Worm (Caenorhabditis elegans) whole organism, mixed stage, embryonic: ENCODE data around the gene spp-16.

ENCODE experiments used
- M03D4.4 ChIP-seq: sonication (generic microtip); optimal IDR thresholded peaks from 2 replicates; lab custom pipeline; 2017; ENCODE audit warnings: mild to moderate bottlenecking, missing genetic modification characterization, missing compliant biosample characterization
- bed-3 ChIP-seq: fragments of 200-800 bp; sonication (Bioruptor generic); optimal IDR thresholded peaks from 3 replicates; lab custom pipeline; 2018; ENCODE audit warnings: mild to moderate bottlenecking, missing genetic modification characterization, moderate library complexity, missing compliant biosample characterization
- blmp-1 ChIP-seq: fragments of 150-350 bp; optimal IDR thresholded peaks from 2 replicates; lab custom pipeline; 2014; ENCODE audit warnings: missing biosample characterization, missing genetic modification characterization
- ceh-39 ChIP-seq: fragments of 150-350 bp; optimal IDR thresholded peaks from 2 replicates; lab custom pipeline; 2014; ENCODE audit warnings: missing biosample characterization, missing genetic modification characterization
- ceh-43 ChIP-seq: fragments of 200-800 bp; sonication (Bioruptor generic); optimal IDR thresholded peaks from 2 replicates; lab custom pipeline; 2018; ENCODE audit warnings: mild to moderate bottlenecking, missing genetic modification characterization, moderate library complexity, missing compliant biosample characterization
- ceh-83 ChIP-seq: fragments of 200-800 bp; sonication (Bioruptor generic); optimal IDR thresholded peaks from 2 replicates; lab custom pipeline; 2018; ENCODE audit warnings: mild to moderate bottlenecking, missing genetic modification characterization, missing compliant biosample characterization
- ces-1 ChIP-seq: fragments of 150-350 bp; optimal IDR thresholded peaks from 2 replicates; lab custom pipeline; 2014; ENCODE audit warnings: missing biosample characterization, missing genetic modification reagents, missing genetic modification characterization
- cnd-1 ChIP-seq: fragments of 200-800 bp; sonication (Bioruptor generic); optimal IDR thresholded peaks from 2 replicates; lab custom pipeline; 2018; ENCODE audit warnings: mild to moderate bottlenecking, missing genetic modification characterization, missing compliant biosample characterization
- drap-1 ChIP-seq: fragments of 200-800 bp; sonication (Bioruptor generic); optimal IDR thresholded peaks from 3 replicates; lab custom pipeline; 2018; ENCODE audit warnings: mild to moderate bottlenecking, missing genetic modification characterization, missing compliant biosample characterization
- elt-1 ChIP-seq: sonication (generic microtip); optimal IDR thresholded peaks from 2 replicates; lab custom pipeline; 2017; ENCODE audit warnings: missing genetic modification characterization, mild to moderate bottlenecking, missing compliant biosample characterization, antibody characterized with exemption, moderate library complexity, borderline replicate concordance; ENCODE audit not compliant: insufficient read depth
- elt-3 ChIP-seq: fragments of 150-350 bp; optimal IDR thresholded peaks from 2 replicates; lab custom pipeline; 2014; ENCODE audit warnings: missing biosample characterization, missing genetic modification characterization
- flh-1 ChIP-seq: fragments of 200-800 bp; sonication (Bioruptor generic); optimal IDR thresholded peaks from 2 replicates; lab custom pipeline; 2018; ENCODE audit warnings: mild to moderate bottlenecking, missing genetic modification characterization, moderate library complexity, missing compliant biosample characterization
- ham-2 ChIP-seq: fragments of 200-800 bp; sonication (Bioruptor generic); optimal IDR thresholded peaks from 2 replicates; lab custom pipeline; 2018; ENCODE audit warnings: mild to moderate bottlenecking, missing genetic modification characterization, missing compliant biosample characterization
- hlh-1 ChIP-seq: fragments of 150-350 bp; optimal IDR thresholded peaks from 2 replicates; lab custom pipeline; 2014; ENCODE audit warnings: missing biosample characterization, missing genetic modification reagents, missing genetic modification characterization
- lin-13 ChIP-seq: fragments of 150-350 bp; optimal IDR thresholded peaks from 2 replicates; lab custom pipeline; 2014; ENCODE audit warnings: missing biosample characterization, missing genetic modification characterization
- lin-32 ChIP-seq: fragments of 200-800 bp; sonication (Bioruptor generic); optimal IDR thresholded peaks from 2 replicates; lab custom pipeline; 2018; ENCODE audit warnings: mild to moderate bottlenecking, missing genetic modification characterization, missing compliant biosample characterization
- lsy-2 ChIP-seq: fragments of 150-350 bp; optimal IDR thresholded peaks from 2 replicates; lab custom pipeline; 2014; ENCODE audit warnings: missing biosample characterization, missing genetic modification characterization
- mep-1 ChIP-seq: fragments of 150-350 bp; optimal IDR thresholded peaks from 2 replicates; lab custom pipeline; 2017; ENCODE audit warnings: missing biosample characterization, missing genetic modification reagents, missing genetic modification characterization, inconsistent platforms
- mls-2 ChIP-seq: sonication (generic microtip); optimal IDR thresholded peaks from 2 replicates; lab custom pipeline; 2016; ENCODE audit warnings: mild to moderate bottlenecking, missing genetic modification characterization, moderate library complexity, missing compliant biosample characterization
- nhr-12 ChIP-seq: fragments of 150-350 bp; optimal IDR thresholded peaks from 2 replicates; lab custom pipeline; 2014; ENCODE audit warnings: missing biosample characterization, missing genetic modification characterization
- nhr-2 ChIP-seq: fragments of 150-350 bp; optimal IDR thresholded peaks from 2 replicates; lab custom pipeline; 2014; ENCODE audit warnings: missing biosample characterization, missing genetic modification characterization
- nhr-237 ChIP-seq: fragments of 150-350 bp; optimal IDR thresholded peaks from 2 replicates; lab custom pipeline; 2014; ENCODE audit warnings: missing biosample characterization, missing genetic modification characterization
- nhr-28 ChIP-seq: fragments of 150-350 bp; optimal IDR thresholded peaks from 2 replicates; lab custom pipeline; 2014; ENCODE audit warnings: missing biosample characterization, missing genetic modification characterization
- nhr-76 ChIP-seq: sonication (generic microtip); optimal IDR thresholded peaks from 2 replicates; lab custom pipeline; 2017; ENCODE audit warnings: missing biosample characterization, missing genetic modification characterization
- pha-4 ChIP-seq: fragments of 150-350 bp; optimal IDR thresholded peaks from 2 replicates; lab custom pipeline; 2018; ENCODE audit warnings: missing biosample characterization, missing genetic modification reagents, missing genetic modification characterization
- sem-2 ChIP-seq: fragments of 200-800 bp; sonication (Bioruptor generic); optimal IDR thresholded peaks from 2 replicates; lab custom pipeline; 2018; ENCODE audit warnings: mild to moderate bottlenecking, missing genetic modification characterization, missing compliant biosample characterization
- snpc-4 ChIP-seq: fragments of 150-350 bp; optimal IDR thresholded peaks from 2 replicates; lab custom pipeline; 2014; ENCODE audit warnings: missing biosample characterization, missing genetic modification characterization
- sptf-1 ChIP-seq: sonication (generic microtip); optimal IDR thresholded peaks from 2 replicates; lab custom pipeline; 2017; ENCODE audit warnings: mild to moderate bottlenecking, missing genetic modification characterization, moderate library complexity, missing compliant biosample characterization
- tbx-8 ChIP-seq: fragments of 200-800 bp; sonication (Bioruptor generic); optimal IDR thresholded peaks from 2 replicates; lab custom pipeline; 2018; ENCODE audit warnings: mild to moderate bottlenecking, missing genetic modification characterization, moderate library complexity, missing compliant biosample characterization
- unc-120 ChIP-seq: sonication (generic microtip); optimal IDR thresholded peaks from 2 replicates; lab custom pipeline; 2017; ENCODE audit warnings: missing genetic modification characterization, missing compliant biosample characterization; ENCODE audit not compliant: poor library complexity, severe bottlenecking
- unc-39 ChIP-seq: fragments of 150-350 bp; optimal IDR thresholded peaks from 2 replicates; lab custom pipeline; 2014; ENCODE audit warnings: missing biosample characterization, missing genetic modification characterization
- unc-62 ChIP-seq: fragments of 150-350 bp; optimal IDR thresholded peaks from 2 replicates; lab custom pipeline; 2014; ENCODE audit warnings: missing biosample characterization, missing genetic modification reagents, missing genetic modification characterization
- zip-8 ChIP-seq: fragments of 150-350 bp; optimal IDR thresholded peaks from 2 replicates; lab custom pipeline; 2014; ENCODE audit warnings: missing biosample characterization, missing genetic modification characterization

The spp-16 gene

DNA sequence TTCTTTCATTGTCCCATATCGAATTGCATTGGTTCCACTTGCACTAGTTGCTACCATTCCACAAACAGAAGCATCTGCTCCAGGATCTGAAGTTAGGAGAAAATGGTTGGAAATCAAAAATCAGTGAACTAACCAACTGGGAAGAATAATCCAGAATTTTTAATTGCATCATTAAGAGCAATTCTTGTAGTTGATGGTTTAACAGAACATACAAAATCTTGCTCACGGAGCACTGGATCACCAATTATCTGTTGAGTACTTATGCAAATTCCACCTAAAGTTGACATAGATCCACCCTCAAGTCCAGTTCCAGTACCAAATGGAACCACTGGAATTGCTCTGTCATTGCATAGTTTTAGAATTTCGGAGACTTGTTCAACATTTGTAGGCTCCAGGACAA lies 11.3 kb downstream of the spp-16 start:
- TF ChIP-seq lsy-2, result no peak
- no peak for TF ChIP-seq sptf-1
- no peak for TF ChIP-seq mep-1 (tag; lab: Kevin White, UChicago)
- TF ChIP-seq ces-1, result no peak
- TF ChIP-seq ceh-43 (GFP tag; lab: Kevin White, UChicago), result no peak
- no peak for TF ChIP-seq blmp-1 (tag; lab: Kevin White, UChicago)
- TF ChIP-seq snpc-4 (tag; lab: Kevin White, UChicago), result no peak

DNA sequence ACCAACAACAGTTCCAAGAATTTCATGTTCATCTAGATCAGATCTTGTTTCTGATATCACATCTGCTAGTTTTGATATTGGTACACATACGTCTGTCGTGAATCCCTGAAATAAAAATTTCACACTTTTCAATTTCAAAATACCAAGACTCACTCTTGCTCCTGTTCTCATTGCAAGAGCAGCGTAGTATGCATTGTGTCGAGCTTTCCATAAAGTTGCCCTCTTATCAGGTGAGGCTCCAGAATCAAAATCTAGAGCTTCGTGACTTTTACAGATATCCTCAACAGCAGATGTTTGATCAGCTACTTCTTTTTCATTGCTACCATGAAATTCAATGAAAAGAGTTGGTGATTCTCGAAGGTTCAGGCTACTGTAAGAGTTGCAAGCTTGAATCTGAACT lies 12.1 kb downstream of the spp-16 start, which contains the start of gene F32D8.11:
Gene F32D8.11 (minus strand): TSS at position 101 of the 400 bp plus-strand sequence.
- no peak for TF ChIP-seq mls-2
- TF ChIP-seq drap-1 (GFP tag; lab: Kevin White, UChicago), result no peak
- TF ChIP-seq ceh-39 (tag; lab: Kevin White, UChicago), result no peak
- no peak for TF ChIP-seq pha-4 (tag; lab: Kevin White, UChicago)

DNA sequence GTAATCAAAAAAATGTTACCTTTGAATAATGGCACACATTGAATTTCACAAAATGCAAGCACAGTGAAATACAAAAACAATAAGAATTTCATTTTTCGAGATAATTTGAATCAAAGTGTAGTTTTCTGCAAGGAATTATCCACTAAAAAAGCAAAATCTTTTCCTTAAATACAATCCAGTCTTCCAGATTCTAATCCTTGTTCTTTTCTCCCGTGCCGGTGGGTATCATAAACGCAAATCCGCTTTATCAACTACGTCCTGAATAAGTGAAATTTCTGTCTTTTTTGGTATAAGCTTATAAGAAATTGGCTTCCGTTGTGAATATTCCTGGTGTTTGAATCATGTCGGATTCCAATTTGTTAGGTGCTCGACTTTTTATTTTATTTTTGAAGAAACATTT lies 12.9 kb downstream of the spp-16 start:
- no peak for TF ChIP-seq unc-39 (tag; lab: Kevin White, UChicago)
- TF ChIP-seq nhr-28 (tag; lab: Kevin White, UChicago), result no peak
- TF ChIP-seq zip-8 (tag; lab: Kevin White, UChicago), result no peak
- no peak for TF ChIP-seq M03D4.4 (tag; lab: Kevin White, UChicago)
- TF ChIP-seq unc-62 (GFP tag; lab: Kevin White, UChicago), result no peak
- no peak for TF ChIP-seq bed-3 (GFP tag; lab: Kevin White, UChicago)
- TF ChIP-seq ceh-39 (tag; lab: Kevin White, UChicago), result no peak
- no peak for TF ChIP-seq cnd-1 (tag; lab: Kevin White, UChicago)
- TF ChIP-seq elt-1, result no peak
- TF ChIP-seq ceh-83 (GFP tag; lab: Kevin White, UChicago), result no peak
- no peak for TF ChIP-seq hlh-1 (tag; lab: Kevin White, UChicago)
- no peak for TF ChIP-seq blmp-1 (tag; lab: Kevin White, UChicago)
- no peak for TF ChIP-seq ham-2 (GFP tag; lab: Kevin White, UChicago)
- no peak for TF ChIP-seq flh-1 (GFP tag; lab: Kevin White, UChicago)
- TF ChIP-seq nhr-76 (tag; lab: Kevin White, UChicago), result no peak
- TF ChIP-seq pha-4 (tag; lab: Kevin White, UChicago), result no peak
- no peak for TF ChIP-seq tbx-8 (GFP tag; lab: Kevin White, UChicago)
- no peak for TF ChIP-seq unc-120 (tag; lab: Kevin White, UChicago)

DNA sequence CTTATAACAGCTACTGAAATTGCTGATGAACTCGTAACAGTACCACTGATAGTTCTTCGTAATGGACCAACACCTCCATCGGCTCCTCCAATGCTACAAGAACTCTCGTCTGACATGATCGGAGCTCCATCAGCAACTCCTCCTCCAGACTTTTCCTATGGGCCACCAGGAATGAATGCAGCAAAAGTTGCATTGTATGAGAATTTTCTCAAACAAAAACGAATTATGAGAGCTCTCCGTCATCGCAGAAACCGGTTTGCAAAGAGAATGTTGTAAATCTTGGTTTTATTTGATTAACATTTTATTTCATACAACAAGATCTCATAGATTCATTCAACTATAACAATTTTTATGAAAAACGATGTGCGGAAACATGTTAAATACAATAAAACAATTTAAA lies 13.5 kb downstream of the spp-16 start:
- no peak for TF ChIP-seq cnd-1 (tag; lab: Kevin White, UChicago)
- no peak for TF ChIP-seq elt-3 (tag; lab: Kevin White, UChicago)
- no peak for TF ChIP-seq blmp-1 (tag; lab: Kevin White, UChicago)
- no peak for TF ChIP-seq nhr-28 (tag; lab: Kevin White, UChicago)
- TF ChIP-seq ces-1, result no peak
- TF ChIP-seq nhr-2 (tag; lab: Kevin White, UChicago), result no peak
- TF ChIP-seq ceh-43 (GFP tag; lab: Kevin White, UChicago), result no peak
- TF ChIP-seq lin-13 (tag; lab: Kevin White, UChicago), result no peak
- TF ChIP-seq tbx-8 (GFP tag; lab: Kevin White, UChicago), result no peak
- TF ChIP-seq nhr-237 (tag; lab: Kevin White, UChicago), result no peak
- TF ChIP-seq nhr-12 (tag; lab: Kevin White, UChicago), result no peak
- no peak for TF ChIP-seq snpc-4 (tag; lab: Kevin White, UChicago)
- TF ChIP-seq ham-2 (GFP tag; lab: Kevin White, UChicago), result no peak
- no peak for TF ChIP-seq flh-1 (GFP tag; lab: Kevin White, UChicago)

DNA sequence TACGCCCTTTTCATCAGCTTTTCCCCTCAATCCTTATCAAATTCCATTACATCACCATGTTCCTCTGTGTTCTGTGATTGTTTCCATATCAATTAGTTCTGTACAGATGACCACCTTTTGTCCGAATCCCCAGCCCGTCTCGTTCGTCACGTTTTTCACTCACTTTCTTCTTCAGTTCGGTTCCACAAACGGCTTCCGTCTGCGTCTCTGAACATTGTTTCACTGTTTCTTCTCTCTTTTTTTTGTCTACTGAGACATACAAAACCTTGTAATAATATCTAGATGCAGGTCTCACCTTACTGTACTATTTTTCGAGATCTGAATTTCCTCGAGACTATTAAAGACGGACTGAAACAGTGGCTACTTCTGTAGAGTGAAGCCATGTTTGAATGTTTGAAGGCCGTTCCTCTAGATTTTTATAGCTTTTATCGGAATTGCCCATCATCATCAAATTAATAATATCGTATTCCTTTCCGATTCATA lies 14.7 kb downstream of the spp-16 start, which contains the start of gene F32D8.3:
Gene F32D8.3 (plus strand): TSS at position 433 of the 483 bp plus-strand sequence.
- TF ChIP-seq unc-39 (tag; lab: Kevin White, UChicago), result no peak
- no peak for TF ChIP-seq snpc-4 (tag; lab: Kevin White, UChicago)
- no peak for TF ChIP-seq sem-2 (GFP tag; lab: Kevin White, UChicago)
- no peak for TF ChIP-seq lsy-2
- TF ChIP-seq mls-2, result no peak
- no peak for TF ChIP-seq elt-1
- TF ChIP-seq mep-1 (tag; lab: Kevin White, UChicago), result no peak
- no peak for TF ChIP-seq nhr-76 (tag; lab: Kevin White, UChicago)
- no peak for TF ChIP-seq ceh-83 (GFP tag; lab: Kevin White, UChicago)
- TF ChIP-seq M03D4.4 (tag; lab: Kevin White, UChicago), result no peak
- no peak for TF ChIP-seq hlh-1 (tag; lab: Kevin White, UChicago)
- no peak for TF ChIP-seq lin-32 (GFP tag; lab: Kevin White, UChicago)
- TF ChIP-seq pha-4 (tag; lab: Kevin White, UChicago), result no peak
- TF ChIP-seq ham-2 (GFP tag; lab: Kevin White, UChicago), result no peak
- TF ChIP-seq unc-120 (tag; lab: Kevin White, UChicago), result no peak
- TF ChIP-seq tbx-8 (GFP tag; lab: Kevin White, UChicago), result no peak
- TF ChIP-seq nhr-237 (tag; lab: Kevin White, UChicago), result no peak
- TF ChIP-seq blmp-1 (tag; lab: Kevin White, UChicago), result no peak
- TF ChIP-seq cnd-1 (tag; lab: Kevin White, UChicago), result no peak
- TF ChIP-seq nhr-28 (tag; lab: Kevin White, UChicago), result no peak
